Fruit fly (Drosophila melanogaster): ENCODE measurements around the gene Traf6.

- no peak for TF ChIP-seq Pif1A (GFP tag; optimal IDR thresholded peaks at IDR 0.05)
- no peak for TF ChIP-seq CG9948 (tag; optimal IDR thresholded peaks at IDR 0.05)
- no peak for TF ChIP-seq CG8301 (tag; optimal IDR thresholded peaks at IDR 0.05)
- no peak for TF ChIP-seq gl (tag; optimal IDR thresholded peaks at IDR 0.05)
- TF ChIP-seq fd96Ca (GFP tag; IDR thresholded peaks at IDR 0.05): no peak
- no peak for TF ChIP-seq CG13204 (GFP tag; optimal IDR thresholded peaks at IDR 0.05)
- TF ChIP-seq Snoo (tag; optimal IDR thresholded peaks at IDR 0.05): no peak
- no peak for TF ChIP-seq CG10348 (GFP tag; IDR thresholded peaks at IDR 0.05)
- no peak for TF ChIP-seq CG4496 (GFP tag; IDR thresholded peaks at IDR 0.05)
These were observed 40.4 kb downstream of the Traf6 start, which contains the start of gene CG1575 for dm6 chrX:8116813-8117212.

Data from whole organism, pupa.